Fruit fly (Drosophila melanogaster) whole organism, embryonic: ENCODE measurements around the gene Prx4.

Experiments
- Awh ChIP-seq: fragments of 200-800 bp; sonication (Bioruptor generic); IDR thresholded peaks from 2 replicates; pipeline ENCODE4, ENCODE4 v1.3.6; 2022; ENCODE audit warnings: missing biosample characterization, missing genetic modification characterization
- B-H2 ChIP-seq: fragments of 200-800 bp; sonication (Bioruptor generic); optimal IDR thresholded peaks from 2 replicates; lab custom pipeline; 2018; ENCODE audit warnings: missing biosample characterization, mild to moderate bottlenecking, missing genetic modification characterization
- BtbVII ChIP-seq: fragments of 200-800 bp; sonication (Bioruptor generic); optimal IDR thresholded peaks from 3 replicates; lab custom pipeline; 2017; ENCODE audit warnings: missing biosample characterization, mild to moderate bottlenecking, missing genetic modification characterization
- CG10209 ChIP-seq: fragments of 200-800 bp; sonication (Bioruptor generic); optimal IDR thresholded peaks from 3 replicates; lab custom pipeline; 2017; ENCODE audit warnings: missing biosample characterization, mild to moderate bottlenecking, missing genetic modification characterization, missing genetic modification reagents
- CG10654 ChIP-seq: fragments of 200-800 bp; sonication (Bioruptor generic); optimal IDR thresholded peaks from 2 replicates; lab custom pipeline; 2016; ENCODE audit warnings: missing biosample characterization, missing genetic modification characterization
- CG11398 ChIP-seq: fragments of 200-800 bp; sonication (Bioruptor generic); optimal IDR thresholded peaks from 2 replicates; lab custom pipeline; 2016; ENCODE audit warnings: missing biosample characterization, missing genetic modification characterization
- CG11695 ChIP-seq: fragments of 200-800 bp; sonication (Bioruptor generic); IDR thresholded peaks from 3 replicates; pipeline ENCODE4 v1.3.6; 2022; ENCODE audit warnings: missing biosample characterization, missing genetic modification characterization
- CG12391 ChIP-seq: fragments of 200-800 bp; sonication (Bioruptor generic); optimal IDR thresholded peaks from 3 replicates; lab custom pipeline; 2018; ENCODE audit warnings: missing biosample characterization, mild to moderate bottlenecking, missing genetic modification characterization, moderate library complexity
- CG13123 ChIP-seq: fragments of 200-800 bp; sonication (Bioruptor generic); optimal IDR thresholded peaks from 2 replicates; lab custom pipeline; 2016; ENCODE audit warnings: missing biosample characterization, missing genetic modification characterization
- CG14965 ChIP-seq: fragments of 200-800 bp; sonication (Bioruptor generic); optimal IDR thresholded peaks from 2 replicates; lab custom pipeline; 2016; ENCODE audit warnings: missing biosample characterization, missing genetic modification characterization, borderline replicate concordance
- CG15601 ChIP-seq: fragments of 200-800 bp; sonication (Bioruptor generic); optimal IDR thresholded peaks from 3 replicates; lab custom pipeline; 2019; ENCODE audit warnings: missing biosample characterization, mild to moderate bottlenecking, missing genetic modification characterization, moderate library complexity
- CG15696 ChIP-seq: fragments of 200-800 bp; sonication (Bioruptor generic); optimal IDR thresholded peaks from 2 replicates; lab custom pipeline; 2019; ENCODE audit warnings: missing biosample characterization, mild to moderate bottlenecking, missing genetic modification characterization, moderate library complexity
- CG1602 ChIP-seq: fragments of 200-800 bp; sonication (Bioruptor generic); optimal IDR thresholded peaks from 3 replicates; lab custom pipeline; 2016; ENCODE audit warnings: missing biosample characterization, missing genetic modification characterization
- CG17385 ChIP-seq: fragments of 200-800 bp; sonication (Bioruptor generic); optimal IDR thresholded peaks from 3 replicates; lab custom pipeline; 2018; ENCODE audit warnings: missing biosample characterization, mild to moderate bottlenecking, missing genetic modification characterization
- CG2120 ChIP-seq: fragments of 200-800 bp; sonication (Bioruptor generic); optimal IDR thresholded peaks from 3 replicates; lab custom pipeline; 2016; ENCODE audit warnings: missing biosample characterization, missing genetic modification characterization
- CG2202 ChIP-seq: fragments of 200-800 bp; sonication (Bioruptor generic); optimal IDR thresholded peaks from 2 replicates; lab custom pipeline; 2018; ENCODE audit warnings: missing biosample characterization, mild to moderate bottlenecking, missing genetic modification characterization
- CG30020 ChIP-seq: fragments of 200-800 bp; optimal IDR thresholded peaks from 2 replicates; lab custom pipeline; 2019; ENCODE audit warnings: missing biosample characterization, mild to moderate bottlenecking, missing genetic modification characterization, moderate library complexity
- CG30403 ChIP-seq: fragments of 200-800 bp; sonication (Bioruptor generic); optimal IDR thresholded peaks from 3 replicates; lab custom pipeline; 2016; ENCODE audit warnings: missing biosample characterization, missing genetic modification characterization
- CG34376 ChIP-seq: fragments of 200-800 bp; sonication (Bioruptor generic); optimal IDR thresholded peaks from 2 replicates; lab custom pipeline; 2018; ENCODE audit warnings: missing biosample characterization, mild to moderate bottlenecking, missing genetic modification characterization
- CG43689 ChIP-seq: fragments of 200-800 bp; sonication (Bioruptor generic); IDR thresholded peaks from 2 replicates; pipeline ENCODE4 v1.3.6; 2022; ENCODE audit warnings: missing biosample characterization, missing genetic modification characterization
- CG6813 ChIP-seq: fragments of 200-800 bp; sonication (Bioruptor generic); optimal IDR thresholded peaks from 2 replicates; lab custom pipeline; 2017; ENCODE audit warnings: missing biosample characterization, missing genetic modification characterization, mild to moderate bottlenecking, moderate library complexity, missing genetic modification reagents
- CG7928 ChIP-seq: fragments of 200-800 bp; sonication (Bioruptor generic); optimal IDR thresholded peaks from 2 replicates; lab custom pipeline; 2017; ENCODE audit warnings: missing biosample characterization, mild to moderate bottlenecking, missing genetic modification characterization
- CG7987 ChIP-seq: fragments of 200-800 bp; sonication (Bioruptor generic); optimal IDR thresholded peaks from 2 replicates; lab custom pipeline; 2018; ENCODE audit warnings: missing biosample characterization, mild to moderate bottlenecking, missing genetic modification characterization, moderate library complexity
- CG8388 ChIP-seq: fragments of 200-800 bp; sonication (Bioruptor generic); optimal IDR thresholded peaks from 2 replicates; lab custom pipeline; 2019; ENCODE audit warnings: missing biosample characterization, mild to moderate bottlenecking, missing genetic modification characterization, moderate library complexity
- CoRest ChIP-seq: fragments of 200-800 bp; sonication (Bioruptor generic); optimal IDR thresholded peaks from 3 replicates; lab custom pipeline; 2018; ENCODE audit warnings: missing biosample characterization, mild to moderate bottlenecking, missing genetic modification characterization, moderate library complexity
- Dad ChIP-seq: fragments of 200-800 bp; sonication (Bioruptor generic); optimal IDR thresholded peaks from 3 replicates; lab custom pipeline; 2016; ENCODE audit warnings: missing biosample characterization, missing genetic modification characterization
- ERR ChIP-seq: fragments of 200-800 bp; sonication (Bioruptor generic); optimal IDR thresholded peaks from 2 replicates; lab custom pipeline; 2016; ENCODE audit warnings: missing biosample characterization, missing genetic modification characterization
- HHEX ChIP-seq: fragments of 200-800 bp; sonication (Bioruptor generic); optimal IDR thresholded peaks from 3 replicates; lab custom pipeline; 2017; ENCODE audit warnings: missing biosample characterization, mild to moderate bottlenecking, missing genetic modification characterization, missing genetic modification reagents
- HLH54F ChIP-seq: fragments of 200-800 bp; sonication (Bioruptor generic); optimal IDR thresholded peaks from 3 replicates; lab custom pipeline; 2016; ENCODE audit warnings: missing biosample characterization, missing genetic modification characterization
- Hmx ChIP-seq: fragments of 200-800 bp; sonication (Bioruptor generic); optimal IDR thresholded peaks from 2 replicates; lab custom pipeline; 2016; ENCODE audit warnings: missing biosample characterization, missing genetic modification characterization
- Hr3 ChIP-seq: fragments of 200-800 bp; sonication (Bioruptor generic); optimal IDR thresholded peaks from 3 replicates; lab custom pipeline; 2016; ENCODE audit warnings: missing biosample characterization, missing genetic modification characterization
- Hr78 ChIP-seq, 2 experiments: fragments of 200-800 bp in 1 of 2; fragments of >200 bp in 1 of 2; sonication (Bioruptor generic) in 1 of 2; optimal IDR thresholded peaks; 2 replicates each; lab custom pipeline; 2017 to 2019; ENCODE audit warnings: missing biosample characterization in 2 of 2, missing genetic modification characterization in 2 of 2, mild to moderate bottlenecking in 1 of 2, moderate library complexity in 1 of 2
- Side ChIP-seq: fragments of 200-800 bp; sonication (Bioruptor generic); optimal IDR thresholded peaks from 2 replicates; lab custom pipeline; 2016; ENCODE audit warnings: missing biosample characterization, missing genetic modification characterization
- Tbp ChIP-seq: fragments of >200 bp; optimal IDR thresholded peaks from 2 replicates; lab custom pipeline; 2018; ENCODE audit warnings: missing biosample characterization, missing genetic modification characterization
- amos ChIP-seq: fragments of 200-800 bp; sonication (Bioruptor generic); IDR thresholded peaks from 2 replicates; pipeline ENCODE4 v1.3.6; 2022; ENCODE audit warnings: missing biosample characterization, missing genetic modification characterization; ENCODE audit not compliant: partially characterized antibody
- chif ChIP-seq, 2 experiments: fragments of 200-800 bp; sonication (Bioruptor generic); optimal IDR thresholded peaks; 3 replicates each; lab custom pipeline; 2016; ENCODE audit warnings: missing biosample characterization in 2 of 2, missing genetic modification characterization in 2 of 2
- gcm2 ChIP-seq: fragments of 200-800 bp; sonication (Bioruptor generic); optimal IDR thresholded peaks from 2 replicates; lab custom pipeline; 2016; ENCODE audit warnings: missing biosample characterization, missing genetic modification characterization
- gfzf ChIP-seq: fragments of 200-800 bp; sonication (Bioruptor generic); optimal IDR thresholded peaks from 2 replicates; lab custom pipeline; 2016; ENCODE audit warnings: missing biosample characterization, mild to moderate bottlenecking, missing genetic modification characterization, moderate library complexity
- gro ChIP-seq: fragments of 200-800 bp; sonication (Bioruptor generic); optimal IDR thresholded peaks from 2 replicates; lab custom pipeline; 2016; ENCODE audit warnings: missing biosample characterization, missing genetic modification characterization
- ham ChIP-seq: fragments of 200-800 bp; sonication (Bioruptor generic); IDR thresholded peaks from 2 replicates; pipeline ENCODE4 v1.3.6; 2022; ENCODE audit warnings: missing biosample characterization, missing genetic modification characterization
- hkb ChIP-seq, 2 experiments: fragments of 200-800 bp in 1 of 2; fragments of >200 bp in 1 of 2; sonication (Bioruptor generic) in 1 of 2; IDR thresholded peaks in 1 of 2; optimal IDR thresholded peaks in 1 of 2; 2 replicates each; pipeline versions ENCODE4 v1.3.6 to Lab custom; 2017 to 2022; ENCODE audit warnings: missing biosample characterization in 1 of 2, missing genetic modification characterization in 1 of 2
- jumu ChIP-seq: fragments of 200-800 bp; sonication (Bioruptor generic); optimal IDR thresholded peaks from 3 replicates; lab custom pipeline; 2016; ENCODE audit warnings: missing biosample characterization, missing genetic modification characterization
- ranshi ChIP-seq: fragments of 200-800 bp; sonication (Bioruptor generic); IDR thresholded peaks from 2 replicates; pipeline ENCODE4 v1.3.6; 2022; ENCODE audit warnings: missing biosample characterization, missing genetic modification characterization
- so ChIP-seq: fragments of 200-800 bp; sonication (Bioruptor generic); IDR thresholded peaks from 3 replicates; pipeline ENCODE4 v1.3.6; 2022; ENCODE audit warnings: missing biosample characterization, missing genetic modification characterization
- tio ChIP-seq: fragments of 200-800 bp; sonication (Bioruptor generic); optimal IDR thresholded peaks from 2 replicates; lab custom pipeline; 2017; ENCODE audit warnings: missing biosample characterization, missing genetic modification characterization, inconsistent platforms
- tll ChIP-seq, 2 experiments: fragments of 200-800 bp in 1 of 2; fragments of >200 bp in 1 of 2; sonication (Bioruptor generic) in 1 of 2; optimal IDR thresholded peaks; 2 replicates each; lab custom pipeline; 2017 to 2019; ENCODE audit warnings: missing biosample characterization in 2 of 2, missing genetic modification characterization in 2 of 2, mild to moderate bottlenecking in 1 of 2, moderate library complexity in 1 of 2
- ttk ChIP-seq: fragments of 200-800 bp; sonication (Bioruptor generic); IDR thresholded peaks from 2 replicates; pipeline ENCODE4 v2.1.2; 2022; ENCODE audit warnings: missing biosample characterization, missing genetic modification characterization

Prx4 gene

DNA sequence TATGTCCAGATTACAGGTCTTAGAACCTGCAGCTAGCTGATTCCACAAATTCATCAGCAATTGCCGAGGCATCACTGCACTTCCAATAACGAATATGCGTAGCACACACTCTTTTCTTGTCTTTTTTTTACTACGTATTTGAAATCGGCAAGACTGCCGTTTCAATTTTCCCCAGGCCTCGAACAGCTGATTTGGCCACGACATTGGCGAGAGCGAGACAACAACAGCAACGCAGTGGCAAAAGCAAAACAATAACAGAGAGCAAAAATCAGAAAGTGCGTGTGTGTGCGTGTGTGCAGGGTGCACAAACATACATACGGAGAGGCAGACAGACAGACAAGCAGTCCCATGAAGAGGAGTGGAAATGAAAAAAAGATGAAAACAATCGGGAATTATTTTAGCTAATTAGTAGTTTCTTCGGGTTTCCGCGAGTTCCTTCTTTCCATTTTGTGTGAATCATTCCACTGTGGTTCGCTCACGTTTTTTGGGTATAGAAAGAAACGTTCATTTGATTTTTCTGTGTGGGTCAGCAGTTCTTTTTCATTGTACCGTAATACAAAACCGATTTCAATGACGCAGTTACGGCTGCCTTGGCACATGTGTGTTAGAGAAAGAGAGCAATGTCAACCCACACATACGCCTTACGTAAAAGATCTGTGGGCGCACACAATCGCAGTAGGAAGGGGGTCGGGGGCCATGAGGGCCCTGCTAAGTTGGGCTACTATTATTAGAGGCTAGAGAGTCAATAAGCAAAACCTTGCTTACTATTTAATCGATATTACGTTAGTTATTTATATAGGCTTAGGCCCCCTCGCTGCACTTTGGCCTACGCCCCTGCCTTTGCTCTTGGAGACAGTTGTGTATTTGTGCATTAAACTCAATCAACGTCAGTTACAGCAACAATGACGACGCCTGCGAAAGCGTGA is 18.2 kb downstream of the Prx4 start (continued):
- TF ChIP-seq hkb (optimal IDR thresholded peaks at IDR 0.05; lab: Kevin White, UChicago), result no peak
- TF ChIP-seq hkb (GFP tag; IDR thresholded peaks at IDR 0.05; lab: Robert Waterston, UW), result peak; percentile 99
- TF ChIP-seq gfzf, result peak; percentile 14
- TF ChIP-seq jumu (GFP tag; lab: Kevin White, UChicago), result peak; percentile 99
- TF ChIP-seq Hmx (GFP tag; lab: Kevin White, UChicago), result peak; percentile 96
- peak; percentile 99 for TF ChIP-seq HLH54F
- TF ChIP-seq CG6813 (GFP tag; lab: Kevin White, UChicago), result peak; percentile 98
- TF ChIP-seq Awh (GFP tag; lab: Robert Waterston, UW), result peak; percentile 99
- TF ChIP-seq CG11398 (GFP tag; lab: Kevin White, UChicago), result peak; percentile 98
- TF ChIP-seq B-H2 (GFP tag; lab: Kevin White, UChicago), result peak; percentile 91
- peak; percentile 86 for TF ChIP-seq CG14965 (GFP tag; lab: Kevin White, UChicago)
- TF ChIP-seq CG43689 (GFP tag; lab: Robert Waterston, UW), result peak; percentile 99
- peak; percentile 98 for TF ChIP-seq gcm2
- peak; percentile 99 for TF ChIP-seq Dad
- TF ChIP-seq Side (GFP tag; lab: Kevin White, UChicago), result peak; percentile 99
- peak; percentile 99 for TF ChIP-seq HHEX (GFP tag; lab: Kevin White, UChicago)
- peak; percentile 98 for TF ChIP-seq CoRest (tag; lab: Kevin White, UChicago)
- TF ChIP-seq BtbVII (GFP tag; lab: Kevin White, UChicago), result peak; percentile 97
- TF ChIP-seq CG11695 (GFP tag; lab: Robert Waterston, UW), result peak; percentile 98
- peak; percentile 98 for TF ChIP-seq CG1602
- TF ChIP-seq ham (GFP tag; lab: Robert Waterston, UW), result peak; percentile 97
- TF ChIP-seq ERR, result peak; percentile 98
- TF ChIP-seq CG17385, result peak; percentile 94
- TF ChIP-seq CG12391 (tag; lab: Kevin White, UChicago), result peak; percentile 97
- TF ChIP-seq CG2202 (tag; lab: Kevin White, UChicago), result peak; percentile 93
- no peak for TF ChIP-seq Tbp (GFP tag; lab: Kevin White, UChicago)
- TF ChIP-seq gro, result peak; percentile 99
- peak; percentile 100 for TF ChIP-seq ranshi (GFP tag; lab: Robert Waterston, UW)
- TF ChIP-seq Hr78 (GFP tag; optimal IDR thresholded peaks at IDR 0.05; lab: Kevin White, UChicago), result peak in 1 of 2 experiments; percentile 88
- peak; percentile 98 for TF ChIP-seq CG13123 (GFP tag; lab: Kevin White, UChicago)
- TF ChIP-seq Hr3 (GFP tag; lab: Kevin White, UChicago), result peak; percentile 99
- peak; percentile 97 for TF ChIP-seq CG7987
- peak; percentile 99 for TF ChIP-seq CG30403 (GFP tag; lab: Kevin White, UChicago)
- TF ChIP-seq tio (GFP tag; lab: Kevin White, UChicago), result peak; percentile 99
- TF ChIP-seq amos (GFP tag; lab: Robert Waterston, UW), result no peak; the same call in 1 of the 2 replicates
- TF ChIP-seq CG7928, result peak; percentile 81
- peak; percentile 98 for TF ChIP-seq CG10654
- TF ChIP-seq chif (GFP tag; optimal IDR thresholded peaks at IDR 0.05; lab: Kevin White, UChicago), result peak; percentile 99
- TF ChIP-seq CG15696, result peak; percentile 94
- TF ChIP-seq CG34376 (GFP tag; lab: Kevin White, UChicago), result peak; percentile 93
- TF ChIP-seq CG15601 (tag; lab: Kevin White, UChicago), result peak; percentile 91
- TF ChIP-seq CG10209 (GFP tag; lab: Kevin White, UChicago), result peak; percentile 99
- TF ChIP-seq so (GFP tag; lab: Robert Waterston, UW), result peak; percentile 99
- TF ChIP-seq CG2120, result peak; percentile 99
- TF ChIP-seq CG30020 (tag; lab: Kevin White, UChicago), result peak; percentile 76
- TF ChIP-seq CG8388 (GFP tag; lab: Kevin White, UChicago), result peak; percentile 96
- TF ChIP-seq tll (GFP tag; optimal IDR thresholded peaks at IDR 0.05; lab: Kevin White, UChicago), result peak in 1 of 2 experiments; percentile 32
- peak; percentile 99 for TF ChIP-seq ttk (GFP tag; lab: Robert Waterston, UW)
